Comparison of ENCODE assay signal across 2 worm cellular contexts in genomic region chrII:6826726-6827125, ce11.
TF ChIP-seq lines count a peak whose summit lies in the region.

No protein-coding gene starts in this region.

TF ChIP-seq in whole organism, L1 larva, 84 proteins besides CTCF, POLR2A, EP300 and RAD21 (continued from another document):
- TF ChIP-seq mef-2 (tag; optimal IDR thresholded peaks at IDR 0.05; lab: Kevin White, UChicago) (no peak), unc-30 (tag; optimal IDR thresholded peaks at IDR 0.05; lab: Kevin White, UChicago) (no peak), nhr-19 (GFP tag; conservative IDR thresholded peaks at IDR 0.05; lab: Robert Waterston, UW) (peak; percentile 36; the same call in 1 of the 2 replicates), alr-1 (tag; optimal IDR thresholded peaks at IDR 0.05; lab: Kevin White, UChicago; ENCODE audit: borderline replicate concordance) (no peak), snu-23 (GFP tag; optimal IDR thresholded peaks at IDR 0.05; lab: Kevin White, UChicago) (peak; percentile 33), pag-3 (tag; optimal IDR thresholded peaks at IDR 0.05; lab: Kevin White, UChicago; ENCODE audit: borderline replicate concordance, insufficient read depth) (no peak), lin-13 (GFP tag; optimal IDR thresholded peaks at IDR 0.05; lab: Kevin White, UChicago) (no peak), pax-3 (tag; optimal IDR thresholded peaks at IDR 0.05; lab: Kevin White, UChicago) (no peak), rnt-1 (tag; optimal IDR thresholded peaks at IDR 0.05; lab: Kevin White, UChicago) (peak; percentile 35), ztf-4 (tag; optimal IDR thresholded peaks at IDR 0.05; lab: Kevin White, UChicago) (no peak), C16A3.4 (tag; optimal IDR thresholded peaks at IDR 0.05; lab: Kevin White, UChicago) (no peak), lin-15B (tag; optimal IDR thresholded peaks at IDR 0.05; lab: Kevin White, UChicago) (no peak), nhr-90 (tag; optimal IDR thresholded peaks at IDR 0.05; lab: Kevin White, UChicago; ENCODE audit: poor library complexity) (no peak), elt-2 (tag; optimal IDR thresholded peaks at IDR 0.05; lab: Kevin White, UChicago) (no peak), swsn-7 (tag; optimal IDR thresholded peaks at IDR 0.05; lab: Kevin White, UChicago) (no peak), efl-1 (optimal IDR thresholded peaks at IDR 0.05; lab: Kevin White, UChicago) (no peak), efl-1 (GFP tag; optimal IDR thresholded peaks at IDR 0.05 in 1 of 2; lab: Kevin White, UChicago) (peak in 1 of 2 experiments; percentile 91), nhr-12 (tag; optimal IDR thresholded peaks at IDR 0.05; lab: Kevin White, UChicago) (no peak), nhr-85 (tag; lab: Kevin White, UChicago) (peak; percentile 51), tbx-2 (tag; optimal IDR thresholded peaks at IDR 0.05; lab: Kevin White, UChicago) (peak; percentile 25), unc-62 (GFP tag; optimal IDR thresholded peaks at IDR 0.05; lab: Kevin White, UChicago) (no peak), irx-1 (tag; optimal IDR thresholded peaks at IDR 0.05; lab: Kevin White, UChicago) (no peak), mdl-1 (tag; optimal IDR thresholded peaks at IDR 0.05; lab: Kevin White, UChicago) (peak in 1 of 2 experiments; percentile 16), ceh-8 (GFP tag; optimal IDR thresholded peaks at IDR 0.05; lab: Kevin White, UChicago) (no peak), fkh-8 (tag; optimal IDR thresholded peaks at IDR 0.05; lab: Kevin White, UChicago) (no peak), ceh-63 (GFP tag; optimal IDR thresholded peaks at IDR 0.05; lab: Kevin White, UChicago) (no peak), aly-2 (tag; optimal IDR thresholded peaks at IDR 0.05; lab: Kevin White, UChicago) (no peak), blmp-1 (tag; optimal IDR thresholded peaks at IDR 0.05; lab: Kevin White, UChicago) (peak; percentile 99), nhr-28 (tag; optimal IDR thresholded peaks at IDR 0.05; lab: Kevin White, UChicago) (no peak), nhr-76 (tag; optimal IDR thresholded peaks at IDR 0.05; lab: Kevin White, UChicago) (no peak), grh-1 (GFP tag; IDR thresholded peaks at IDR 0.05; lab: Robert Waterston, UW) (no peak), unc-98 (GFP tag; IDR thresholded peaks at IDR 0.05; lab: Robert Waterston, UW) (no peak), nhr-71 (tag; optimal IDR thresholded peaks at IDR 0.05; lab: Kevin White, UChicago) (peak; percentile 51), hlh-17 (GFP tag; optimal IDR thresholded peaks at IDR 0.05; lab: Kevin White, UChicago; ENCODE audit: borderline replicate concordance) (no peak), unc-130 (tag; optimal IDR thresholded peaks at IDR 0.05; lab: Kevin White, UChicago) (peak; percentile 74), ceh-90 (tag; optimal IDR thresholded peaks at IDR 0.05; lab: Kevin White, UChicago) (no peak), ceh-82 (tag; optimal IDR thresholded peaks at IDR 0.05; lab: Kevin White, UChicago) (peak in 1 of 3 experiments; percentile 22)

TF ChIP-seq in whole organism, L4 larva, 104 proteins besides CTCF, POLR2A, EP300 and RAD21 (continued from another document):
- TF ChIP-seq pha-4 (GFP tag; IDR thresholded peaks at IDR 0.05; lab: Robert Waterston, UW) (no peak), pha-4 (tag; optimal IDR thresholded peaks at IDR 0.05; lab: Kevin White, UChicago) (no peak), ctbp-1 (GFP tag; IDR thresholded peaks at IDR 0.05; lab: Robert Waterston, UW) (0 out of 2 replicates have a peak, but pooled peaks have one; percentile 58), hmg-1.1 (GFP tag; IDR thresholded peaks at IDR 0.05; lab: Robert Waterston, UW) (no peak; the same call in none of the 2 replicates), nhr-76 (tag; optimal IDR thresholded peaks at IDR 0.05; lab: Kevin White, UChicago) (no peak), Y75B8A.6 (GFP tag; IDR thresholded peaks at IDR 0.05; lab: Robert Waterston, UW) (no peak), nhr-41 (GFP tag; IDR thresholded peaks at IDR 0.05; lab: Robert Waterston, UW) (0 out of 2 replicates have a peak, but pooled peaks have one; percentile 25), lin-13 (GFP tag; optimal IDR thresholded peaks at IDR 0.05; lab: Kevin White, UChicago) (no peak), daf-19 (GFP tag; conservative IDR thresholded peaks at IDR 0.05; lab: Robert Waterston, UW) (no peak), daf-16 (GFP tag; optimal IDR thresholded peaks at IDR 0.05; lab: Kevin White, UChicago) (no peak), daf-16 (tag; optimal IDR thresholded peaks at IDR 0.05; lab: Kevin White, UChicago) (peak; percentile 59), mes-2 (tag; optimal IDR thresholded peaks at IDR 0.05; lab: Kevin White, UChicago; ENCODE audit: poor library complexity, severe bottlenecking) (peak; percentile 35)
